Worm (Caenorhabditis elegans) whole organism, L4 larva: ENCODE data around the gene F59A1.11.
"Not testable (repeated sequence)": the region's sequence is repeated elsewhere in the genome, so short reads cannot be mapped to it uniquely, and the experiment has no call there.

Source experiments
- F26F4.8 ChIP-seq: fragments of 200-800 bp; sonication (Bioruptor generic); conservative IDR thresholded peaks from 2 replicates; pipeline ENCODE4 v1.3.6; 2022; ENCODE audit warnings: missing genetic modification characterization, missing compliant biosample characterization
- F44E2.7 ChIP-seq: fragments of 200-800 bp; sonication (Bioruptor generic); IDR thresholded peaks from 2 replicates; pipeline ENCODE4 v2.1.2; 2022; ENCODE audit warnings: missing genetic modification characterization, missing compliant biosample characterization
- T26A8.4 ChIP-seq: fragments of 200-800 bp; sonication (Bioruptor generic); IDR thresholded peaks from 2 replicates; pipeline ENCODE4 v1.3.6; 2022; ENCODE audit warnings: missing genetic modification characterization, missing compliant biosample characterization
- Y105C5A.15 ChIP-seq: fragments of 200-800 bp; sonication (Bioruptor generic); IDR thresholded peaks from 2 replicates; pipeline ENCODE4 v1.3.6; 2022; ENCODE audit warnings: missing genetic modification characterization, missing compliant biosample characterization
- Y5F2A.4 ChIP-seq: fragments of 200-800 bp; sonication (Bioruptor generic); optimal IDR thresholded peaks from 2 replicates; lab custom pipeline; 2018; ENCODE audit warnings: mild to moderate bottlenecking, missing genetic modification characterization, missing compliant biosample characterization
- ZK337.2 ChIP-seq: fragments of 200-800 bp; sonication (Bioruptor generic); IDR thresholded peaks from 2 replicates; pipeline ENCODE4 v1.3.6; 2022; ENCODE audit warnings: missing genetic modification reagents, missing genetic modification characterization, missing compliant biosample characterization
- ama-1 ChIP-seq: fragments of 150-350 bp; optimal IDR thresholded peaks from 2 replicates; lab custom pipeline; 2014; ENCODE audit warnings: inconsistent platforms, mixed read lengths
- ceh-20 ChIP-seq: fragments of 200-800 bp; sonication (Bioruptor generic); IDR thresholded peaks from 2 replicates; pipeline ENCODE4 v1.3.6; 2022; ENCODE audit warnings: missing genetic modification reagents, missing genetic modification characterization, missing compliant biosample characterization
- ceh-44 ChIP-seq: fragments of 200-800 bp; sonication (Bioruptor generic); IDR thresholded peaks from 2 replicates; pipeline ENCODE4 v1.3.6; 2022; ENCODE audit warnings: missing genetic modification reagents, missing genetic modification characterization, missing compliant biosample characterization
- daf-19 ChIP-seq: fragments of 200-800 bp; sonication (Bioruptor generic); conservative IDR thresholded peaks from 2 replicates; pipeline ENCODE4 v1.3.6; 2022; ENCODE audit warnings: missing genetic modification characterization, missing compliant biosample characterization
- dpl-1 ChIP-seq: fragments of 150-350 bp; optimal IDR thresholded peaks from 2 replicates; lab custom pipeline; 2014; ENCODE audit warnings: missing biosample characterization, missing genetic modification reagents, missing genetic modification characterization
- duxl-1 ChIP-seq: sonication (generic microtip); optimal IDR thresholded peaks from 2 replicates; lab custom pipeline; 2016; ENCODE audit warnings: mild to moderate bottlenecking, missing genetic modification characterization, moderate library complexity, missing compliant biosample characterization; ENCODE audit not compliant: poor library complexity
- egl-43 ChIP-seq: fragments of 200-800 bp; sonication (Bioruptor generic); IDR thresholded peaks from 2 replicates; pipeline ENCODE4 v1.3.6; 2022; ENCODE audit warnings: missing genetic modification reagents, missing genetic modification characterization, missing compliant biosample characterization
- gei-8 ChIP-seq: fragments of 200-800 bp; sonication (Bioruptor generic); optimal IDR thresholded peaks from 2 replicates; lab custom pipeline; 2018; ENCODE audit warnings: mild to moderate bottlenecking, missing genetic modification characterization, missing compliant biosample characterization
- hlh-11 ChIP-seq: fragments of 200-800 bp; sonication (Bioruptor generic); optimal IDR thresholded peaks from 2 replicates; lab custom pipeline; 2018; ENCODE audit warnings: mild to moderate bottlenecking, missing genetic modification characterization, missing compliant biosample characterization
- jun-1 ChIP-seq: fragments of 150-350 bp; optimal IDR thresholded peaks from 2 replicates; lab custom pipeline; 2014; ENCODE audit warnings: missing biosample characterization, missing genetic modification reagents, missing genetic modification characterization
- lim-7 ChIP-seq: fragments of 200-800 bp; sonication (Bioruptor generic); IDR thresholded peaks from 2 replicates; pipeline ENCODE4 v1.3.6; 2022; ENCODE audit warnings: missing genetic modification characterization, missing compliant biosample characterization
- lin-29 ChIP-seq: fragments of 200-800 bp; sonication (Bioruptor generic); IDR thresholded peaks from 2 replicates; pipeline ENCODE4 v1.3.6; 2022; ENCODE audit warnings: missing genetic modification reagents, missing genetic modification characterization, missing compliant biosample characterization
- lin-38 ChIP-seq: fragments of 200-800 bp; sonication (Bioruptor generic); IDR thresholded peaks from 2 replicates; pipeline ENCODE4 v1.3.6; 2022; ENCODE audit warnings: missing genetic modification reagents, missing genetic modification characterization, missing compliant biosample characterization
- lin-39 ChIP-seq: fragments of 150-350 bp; optimal IDR thresholded peaks from 2 replicates; lab custom pipeline; 2014; ENCODE audit warnings: missing biosample characterization, missing genetic modification reagents, missing genetic modification characterization
- madf-5 ChIP-seq, 2 experiments: fragments of 200-800 bp; sonication (Bioruptor generic); IDR thresholded peaks; 2 replicates each; pipeline ENCODE4 v1.3.6; 2022; ENCODE audit warnings: missing compliant biosample characterization in 2 of 2, missing genetic modification characterization in 2 of 2
- mdl-1 ChIP-seq, 2 experiments: fragments of 150-350 bp in 1 of 2; sonication (generic microtip) in 1 of 2; optimal IDR thresholded peaks; 2 replicates each; lab custom pipeline; 2014 to 2017; ENCODE audit warnings: missing biosample characterization in 2 of 2, missing genetic modification characterization in 2 of 2
- nhr-102 ChIP-seq: sonication (generic microtip); optimal IDR thresholded peaks from 2 replicates; lab custom pipeline; 2016; ENCODE audit warnings: mild to moderate bottlenecking, missing genetic modification characterization, moderate library complexity, missing compliant biosample characterization
- nhr-41 ChIP-seq: fragments of 200-800 bp; sonication (Bioruptor generic); IDR thresholded peaks from 2 replicates; pipeline ENCODE4 v1.3.6; 2022; ENCODE audit warnings: missing genetic modification reagents, missing genetic modification characterization, missing compliant biosample characterization
- nhr-48 ChIP-seq: sonication (generic microtip); optimal IDR thresholded peaks from 2 replicates; lab custom pipeline; 2016; ENCODE audit warnings: mild to moderate bottlenecking, missing genetic modification characterization, missing compliant biosample characterization
- nhr-77 ChIP-seq: fragments of 150-350 bp; optimal IDR thresholded peaks from 2 replicates; lab custom pipeline; 2014; ENCODE audit warnings: missing biosample characterization, missing genetic modification characterization
- pha-4 ChIP-seq, 2 experiments: fragments of 150-350 bp in 1 of 2; fragments of 200-800 bp in 1 of 2; sonication (Bioruptor generic) in 1 of 2; IDR thresholded peaks in 1 of 2; optimal IDR thresholded peaks in 1 of 2; 2 replicates each; pipeline versions ENCODE4 v1.3.6 to Lab custom; 2014 to 2022; ENCODE audit warnings: missing genetic modification characterization in 2 of 2, missing genetic modification reagents in 2 of 2, missing biosample characterization in 1 of 2, missing compliant biosample characterization in 1 of 2
- php-3 ChIP-seq: fragments of 200-800 bp; sonication (Bioruptor generic); IDR thresholded peaks from 2 replicates; pipeline ENCODE4 v1.3.6; 2022; ENCODE audit warnings: missing genetic modification reagents, missing genetic modification characterization, missing compliant biosample characterization
- pqm-1 ChIP-seq: sonication (generic microtip); optimal IDR thresholded peaks from 2 replicates; lab custom pipeline; 2017; ENCODE audit warnings: missing biosample characterization, missing genetic modification characterization
- rbr-2 ChIP-seq: sonication (generic microtip); optimal IDR thresholded peaks from 2 replicates; lab custom pipeline; 2016; ENCODE audit warnings: missing genotype, missing genetic modification characterization, missing compliant biosample characterization
- skn-1 ChIP-seq: fragments of 150-350 bp; optimal IDR thresholded peaks from 2 replicates; lab custom pipeline; 2014; ENCODE audit warnings: missing biosample characterization, missing genetic modification characterization
- snpc-1.2 ChIP-seq: fragments of 200-800 bp; sonication (Bioruptor generic); IDR thresholded peaks from 2 replicates; pipeline ENCODE4 v1.3.6; 2022; ENCODE audit warnings: missing genetic modification reagents, missing genetic modification characterization, missing compliant biosample characterization
- snpc-4 ChIP-seq: fragments of 150-350 bp; optimal IDR thresholded peaks from 2 replicates; lab custom pipeline; 2014; ENCODE audit warnings: missing biosample characterization, missing genetic modification characterization
- vab-7 ChIP-seq: fragments of 200-800 bp; sonication (Bioruptor generic); IDR thresholded peaks from 2 replicates; pipeline ENCODE4 v1.3.6; 2022; ENCODE audit warnings: missing genetic modification reagents, missing genetic modification characterization, missing compliant biosample characterization
- zfp-3 ChIP-seq: fragments of 200-800 bp; sonication (Bioruptor generic); conservative IDR thresholded peaks from 2 replicates; pipeline ENCODE4 v1.3.6; 2022; ENCODE audit warnings: missing genetic modification reagents, missing genetic modification characterization, missing compliant biosample characterization
- ztf-7 ChIP-seq: fragments of 150-350 bp; optimal IDR thresholded peaks from 2 replicates; lab custom pipeline; 2014; ENCODE audit warnings: missing biosample characterization, missing genetic modification characterization

F59A1.11 gene

ce11 chrV:17694260-17694659, 28.5 kb upstream of the F59A1.11 start:
- TF ChIP-seq pha-4 (GFP tag; IDR thresholded peaks at IDR 0.05; lab: Robert Waterston, UW) (no peak), pha-4 (tag; optimal IDR thresholded peaks at IDR 0.05; lab: Kevin White, UChicago) (no peak), pqm-1 (tag; lab: Kevin White, UChicago) (peak; percentile 75), ztf-7 (no peak), F26F4.8 (GFP tag; lab: Robert Waterston, UW) (no peak), ama-1 (lab: Kevin White, UChicago) (no peak), zfp-3 (GFP tag; lab: Robert Waterston, UW) (no peak), duxl-1 (tag; lab: Kevin White, UChicago) (no peak), ZK337.2 (GFP tag; lab: Robert Waterston, UW) (no peak)

- TF ChIP-seq nhr-48 (no peak), jun-1 (tag; lab: Kevin White, UChicago) (no peak), dpl-1 (GFP tag; lab: Kevin White, UChicago) (no peak), ZK337.2 (GFP tag; lab: Robert Waterston, UW) (no peak)
These were observed 25.1 kb upstream of the F59A1.11 start, which contains the start of gene F59A1.13 for ce11 chrV:17690922-17691321. Gene F59A1.13, minus strand, starts transcription at chrV:17691022.

ce11 chrV:17687398-17687797, 21.6 kb upstream of the F59A1.11 start:
- 0 out of 2 replicates have a peak, but pooled peaks have one; percentile 15 for TF ChIP-seq pha-4 (GFP tag; IDR thresholded peaks at IDR 0.05; lab: Robert Waterston, UW)
- not testable (repeated sequence) for TF ChIP-seq pha-4 (tag; optimal IDR thresholded peaks at IDR 0.05; lab: Kevin White, UChicago)
- peak; percentile 31; the same call in 1 of the 2 replicates for TF ChIP-seq lin-38
- TF ChIP-seq lim-7 (GFP tag; lab: Robert Waterston, UW): peak; percentile 75
- peak; percentile 62 for TF ChIP-seq vab-7 (GFP tag; lab: Robert Waterston, UW)
- peak; percentile 32; the same call in 1 of the 2 replicates for TF ChIP-seq snpc-1.2 (GFP tag; lab: Robert Waterston, UW)
- TF ChIP-seq nhr-41 (GFP tag; lab: Robert Waterston, UW): 0 out of 2 replicates have a peak, but pooled peaks have one; percentile 26
- peak in 1 of 2 experiments; percentile 43; a peak in 1 of 4 replicates for TF ChIP-seq madf-5 (GFP tag; IDR thresholded peaks at IDR 0.05; lab: Robert Waterston, UW)
- TF ChIP-seq egl-43 (GFP tag; lab: Robert Waterston, UW): 0 out of 2 replicates have a peak, but pooled peaks have one; percentile 30

ce11 chrV:17686852-17687251, 21.0 kb upstream of the F59A1.11 start, which contains the start of gene F59A1.18:
Gene F59A1.18, minus strand, starts transcription at chrV:17686952.
- TF ChIP-seq daf-19 (no peak), skn-1 (tag; lab: Kevin White, UChicago) (no peak), ZK337.2 (GFP tag; lab: Robert Waterston, UW) (no peak), mdl-1 (tag; optimal IDR thresholded peaks at IDR 0.05; lab: Kevin White, UChicago) (no peak), rbr-2 (tag; lab: Kevin White, UChicago) (no peak), ceh-44 (GFP tag; lab: Robert Waterston, UW) (no peak), F44E2.7 (GFP tag; lab: Robert Waterston, UW) (no peak), T26A8.4 (GFP tag; lab: Robert Waterston, UW) (no peak), lin-29 (GFP tag; lab: Robert Waterston, UW) (no peak), lin-39 (tag; lab: Kevin White, UChicago) (no peak), Y5F2A.4 (GFP tag; lab: Kevin White, UChicago) (no peak), snpc-4 (no peak), nhr-77 (no peak), hlh-11 (tag; lab: Kevin White, UChicago) (no peak), nhr-102 (tag; lab: Kevin White, UChicago) (no peak), php-3 (GFP tag; lab: Robert Waterston, UW) (no peak), ceh-20 (GFP tag; lab: Robert Waterston, UW) (no peak), gei-8 (GFP tag; lab: Kevin White, UChicago) (no peak), Y105C5A.15 (GFP tag; lab: Robert Waterston, UW) (no peak)
